Fruit fly (Drosophila melanogaster) whole organism, embryonic: ENCODE results near the gene MED28.
A peak's percentile ranks its signal among the peaks of the same experiment; 100 is the strongest.

Source experiments
- B-H1 ChIP-seq: fragments of 200-800 bp; sonication (Bioruptor generic); IDR thresholded peaks from 3 replicates; pipeline ENCODE4 v1.3.6; 2022; ENCODE audit warnings: missing biosample characterization, missing genetic modification characterization
- CG10267 ChIP-seq: fragments of 200-800 bp; sonication (Bioruptor generic); optimal IDR thresholded peaks from 2 replicates; lab custom pipeline; 2018; ENCODE audit warnings: missing biosample characterization, mild to moderate bottlenecking, missing genetic modification characterization, moderate library complexity
- CG10321 ChIP-seq: fragments of 200-800 bp; sonication (Bioruptor generic); IDR thresholded peaks from 2 replicates; pipeline ENCODE4 v1.3.6; 2022; ENCODE audit warnings: missing biosample characterization, missing genetic modification characterization
- CG11085 ChIP-seq: fragments of 200-800 bp; sonication (Bioruptor generic); IDR thresholded peaks from 2 replicates; pipeline ENCODE4 v1.3.6; 2022; ENCODE audit warnings: missing biosample characterization, missing genetic modification characterization
- CG11695 ChIP-seq: fragments of 200-800 bp; sonication (Bioruptor generic); IDR thresholded peaks from 3 replicates; pipeline ENCODE4 v1.3.6; 2022; ENCODE audit warnings: missing biosample characterization, missing genetic modification characterization
- CG12219 ChIP-seq: fragments of 200-800 bp; sonication (Bioruptor generic); optimal IDR thresholded peaks from 3 replicates; lab custom pipeline; 2018; ENCODE audit warnings: missing biosample characterization, mild to moderate bottlenecking, missing genetic modification characterization
- CG12391 ChIP-seq: fragments of 200-800 bp; sonication (Bioruptor generic); optimal IDR thresholded peaks from 3 replicates; lab custom pipeline; 2018; ENCODE audit warnings: missing biosample characterization, mild to moderate bottlenecking, missing genetic modification characterization, moderate library complexity
- CG14667 ChIP-seq: fragments of 200-800 bp; sonication (Bioruptor generic); IDR thresholded peaks from 2 replicates; pipeline ENCODE4 v1.3.6; 2022; ENCODE audit warnings: missing biosample characterization, missing genetic modification characterization
- CG15011 ChIP-seq: fragments of 200-800 bp; sonication (Bioruptor generic); optimal IDR thresholded peaks from 3 replicates; lab custom pipeline; 2018; ENCODE audit warnings: missing biosample characterization, mild to moderate bottlenecking, missing genetic modification characterization
- CG15073 ChIP-seq: fragments of 200-800 bp; sonication (Bioruptor generic); optimal IDR thresholded peaks from 2 replicates; lab custom pipeline; 2016; ENCODE audit warnings: missing biosample characterization, missing genetic modification characterization
- CG17361 ChIP-seq: fragments of 200-800 bp; sonication (Bioruptor generic); IDR thresholded peaks from 3 replicates; pipeline ENCODE4 v1.3.6; 2022; ENCODE audit warnings: missing biosample characterization, missing genetic modification characterization
- CG2116 ChIP-seq: fragments of 200-800 bp; sonication (Bioruptor generic); optimal IDR thresholded peaks from 3 replicates; lab custom pipeline; 2018; ENCODE audit warnings: missing biosample characterization, mild to moderate bottlenecking, missing genetic modification characterization
- CG2120 ChIP-seq: fragments of 200-800 bp; sonication (Bioruptor generic); optimal IDR thresholded peaks from 3 replicates; lab custom pipeline; 2016; ENCODE audit warnings: missing biosample characterization, missing genetic modification characterization
- CG30431 ChIP-seq: fragments of 200-800 bp; sonication (Bioruptor generic); optimal IDR thresholded peaks from 2 replicates; lab custom pipeline; 2017; ENCODE audit warnings: missing biosample characterization, missing genetic modification characterization
- CG4328 ChIP-seq: fragments of 200-800 bp; sonication (Bioruptor generic); optimal IDR thresholded peaks from 3 replicates; lab custom pipeline; 2017; ENCODE audit warnings: missing biosample characterization, missing genetic modification reagents, missing genetic modification characterization
- CG6254 ChIP-seq: fragments of 200-800 bp; sonication (Bioruptor generic); optimal IDR thresholded peaks from 3 replicates; lab custom pipeline; 2017; ENCODE audit warnings: mild to moderate bottlenecking, missing biosample characterization, missing genetic modification reagents, missing genetic modification characterization
- CG6272 ChIP-seq: fragments of 200-800 bp; sonication (Bioruptor generic); IDR thresholded peaks from 2 replicates; pipeline ENCODE4 v1.3.6; 2022; ENCODE audit warnings: missing biosample characterization, missing genetic modification characterization
- CG7786 ChIP-seq: fragments of 200-800 bp; sonication (Bioruptor generic); optimal IDR thresholded peaks from 2 replicates; lab custom pipeline; 2016; ENCODE audit warnings: missing biosample characterization, missing genetic modification characterization
- ERR ChIP-seq: fragments of 200-800 bp; sonication (Bioruptor generic); optimal IDR thresholded peaks from 2 replicates; lab custom pipeline; 2016; ENCODE audit warnings: missing biosample characterization, missing genetic modification characterization
- Fer2 ChIP-seq: fragments of 200-800 bp; sonication (Bioruptor generic); optimal IDR thresholded peaks from 2 replicates; lab custom pipeline; 2018; ENCODE audit warnings: missing biosample characterization, mild to moderate bottlenecking, missing genetic modification characterization, moderate library complexity
- Fer3 ChIP-seq: fragments of 200-800 bp; sonication (Bioruptor generic); optimal IDR thresholded peaks from 2 replicates; lab custom pipeline; 2018; ENCODE audit warnings: missing biosample characterization, mild to moderate bottlenecking, missing genetic modification characterization, moderate library complexity
- HLH54F ChIP-seq: fragments of 200-800 bp; sonication (Bioruptor generic); optimal IDR thresholded peaks from 3 replicates; lab custom pipeline; 2016; ENCODE audit warnings: missing biosample characterization, missing genetic modification characterization
- Jarid2 ChIP-seq: fragments of 200-800 bp; sonication (Bioruptor generic); optimal IDR thresholded peaks from 3 replicates; lab custom pipeline; 2017; ENCODE audit warnings: mild to moderate bottlenecking, missing biosample characterization, missing genetic modification reagents, missing genetic modification characterization
- Lpt ChIP-seq: fragments of >200 bp; optimal IDR thresholded peaks from 2 replicates; lab custom pipeline; 2018; ENCODE audit warnings: missing biosample characterization, missing genetic modification characterization
- MBD-R2 ChIP-seq: fragments of 200-800 bp; sonication (Bioruptor generic); IDR thresholded peaks from 2 replicates; pipeline ENCODE4 v1.3.6; 2022; ENCODE audit warnings: missing biosample characterization, missing genetic modification characterization
- MESR4 ChIP-seq: fragments of 200-800 bp; sonication (Bioruptor generic); optimal IDR thresholded peaks from 2 replicates; lab custom pipeline; 2018; ENCODE audit warnings: missing biosample characterization, mild to moderate bottlenecking, missing genetic modification characterization, moderate library complexity
- Nf-YB ChIP-seq: fragments of 200-800 bp; sonication (Bioruptor generic); optimal IDR thresholded peaks from 3 replicates; lab custom pipeline; 2019; ENCODE audit warnings: missing biosample characterization, mild to moderate bottlenecking, missing genetic modification characterization, moderate library complexity
- Optix ChIP-seq: fragments of 200-800 bp; sonication (Bioruptor generic); IDR thresholded peaks from 3 replicates; pipeline ENCODE4 v1.3.6; 2022; ENCODE audit warnings: missing biosample characterization, missing genetic modification characterization
- Sox100B ChIP-seq: fragments of 200-800 bp; sonication (Bioruptor generic); optimal IDR thresholded peaks from 3 replicates; lab custom pipeline; 2018; ENCODE audit warnings: missing biosample characterization, mild to moderate bottlenecking, missing genetic modification characterization
- Usf ChIP-seq: fragments of 200-800 bp; sonication (Bioruptor generic); optimal IDR thresholded peaks from 2 replicates; lab custom pipeline; 2017; ENCODE audit warnings: missing genotype, missing biosample characterization, missing genetic modification characterization
- amos ChIP-seq: fragments of 200-800 bp; sonication (Bioruptor generic); IDR thresholded peaks from 2 replicates; pipeline ENCODE4 v1.3.6; 2022; ENCODE audit warnings: missing biosample characterization, missing genetic modification characterization; ENCODE audit not compliant: partially characterized antibody
- bigmax ChIP-seq: fragments of 200-800 bp; sonication (Bioruptor generic); optimal IDR thresholded peaks from 2 replicates; lab custom pipeline; 2018; ENCODE audit warnings: missing biosample characterization, mild to moderate bottlenecking, missing genetic modification characterization
- cad ChIP-seq: fragments of >200 bp; optimal IDR thresholded peaks from 2 replicates; lab custom pipeline; 2017; ENCODE audit warnings: missing biosample characterization, missing genetic modification characterization
- chinmo ChIP-seq: fragments of 200-800 bp; sonication (Bioruptor generic); IDR thresholded peaks from 4 replicates; pipeline ENCODE4 v1.3.6; 2022; ENCODE audit warnings: missing biosample characterization, missing genetic modification characterization; ENCODE audit not compliant: partially characterized antibody
- ci ChIP-seq: fragments of 200-800 bp; sonication (Bioruptor generic); IDR thresholded peaks from 3 replicates; pipeline ENCODE4 v1.3.6; 2022; ENCODE audit warnings: missing biosample characterization, missing genetic modification characterization
- esg ChIP-seq: fragments of 200-800 bp; sonication (Bioruptor generic); conservative IDR thresholded peaks from 2 replicates; pipeline ENCODE4 v1.3.6; 2022; ENCODE audit warnings: missing biosample characterization, missing genetic modification characterization
- eve ChIP-seq, 2 experiments: fragments of >200 bp; optimal IDR thresholded peaks; 2 replicates each; lab custom pipeline; 2017; ENCODE audit warnings: missing biosample characterization in 2 of 2, missing genetic modification characterization in 2 of 2
- grn ChIP-seq: fragments of 200-800 bp; sonication (Bioruptor generic); optimal IDR thresholded peaks from 3 replicates; lab custom pipeline; 2017; ENCODE audit warnings: missing biosample characterization, missing genetic modification characterization
- gt ChIP-seq: fragments of 200-800 bp; sonication (Bioruptor generic); IDR thresholded peaks from 2 replicates; pipeline ENCODE4 v1.3.6; 2022; ENCODE audit warnings: missing biosample characterization, missing genetic modification characterization
- hbn ChIP-seq: fragments of 200-800 bp; sonication (Bioruptor generic); IDR thresholded peaks from 2 replicates; pipeline ENCODE4 v1.3.6; 2022; ENCODE audit warnings: missing biosample characterization, missing genetic modification characterization; ENCODE audit not compliant: partially characterized antibody
- insv ChIP-seq, 2 experiments: fragments of 200-800 bp; sonication (Bioruptor generic); optimal IDR thresholded peaks; 3 replicates each; lab custom pipeline; 2016 to 2018; ENCODE audit warnings: missing biosample characterization in 2 of 2, missing genetic modification characterization in 2 of 2
- lilli ChIP-seq: fragments of 200-800 bp; sonication (Bioruptor generic); optimal IDR thresholded peaks from 3 replicates; lab custom pipeline; 2016; ENCODE audit warnings: missing biosample characterization, missing genetic modification characterization
- nerfin-1 ChIP-seq: fragments of 200-800 bp; sonication (Bioruptor generic); optimal IDR thresholded peaks from 3 replicates; lab custom pipeline; 2019; ENCODE audit warnings: missing biosample characterization, mild to moderate bottlenecking, missing genetic modification characterization, moderate library complexity
- oc ChIP-seq: fragments of 200-800 bp; sonication (Bioruptor generic); optimal IDR thresholded peaks from 2 replicates; lab custom pipeline; 2018; ENCODE audit warnings: missing biosample characterization, mild to moderate bottlenecking, missing genetic modification characterization, moderate library complexity
- repo ChIP-seq: fragments of 200-800 bp; sonication (Bioruptor generic); optimal IDR thresholded peaks from 2 replicates; lab custom pipeline; 2016; ENCODE audit warnings: missing biosample characterization, missing genetic modification characterization
- sc ChIP-seq, 3 experiments: fragments of >200 bp in 2 of 3; fragments of 200-800 bp in 1 of 3; sonication (Bioruptor generic) in 1 of 3; optimal IDR thresholded peaks; 2 replicates in 2 of 3; 3 replicates in 1 of 3; lab custom pipeline; 2017; ENCODE audit warnings: mild to moderate bottlenecking in 1 of 3, missing biosample characterization in 1 of 3, missing genetic modification characterization in 1 of 3, missing genetic modification reagents in 1 of 3
- stwl ChIP-seq: fragments of 200-800 bp; sonication (Bioruptor generic); optimal IDR thresholded peaks from 3 replicates; lab custom pipeline; 2018; ENCODE audit warnings: missing biosample characterization, mild to moderate bottlenecking, missing genetic modification characterization, moderate library complexity
- tll ChIP-seq, 2 experiments: fragments of 200-800 bp in 1 of 2; fragments of >200 bp in 1 of 2; sonication (Bioruptor generic) in 1 of 2; optimal IDR thresholded peaks; 2 replicates each; lab custom pipeline; 2017 to 2019; ENCODE audit warnings: missing biosample characterization in 2 of 2, missing genetic modification characterization in 2 of 2, mild to moderate bottlenecking in 1 of 2, moderate library complexity in 1 of 2
- vnd ChIP-seq: fragments of 200-800 bp; sonication (Bioruptor generic); IDR thresholded peaks from 3 replicates; pipeline ENCODE4 v1.3.6; 2022; ENCODE audit warnings: missing biosample characterization, missing genetic modification characterization; ENCODE audit not compliant: partially characterized antibody

Gene MED28

dm6 chr3R:25482463-25483173 lies 5.8 kb downstream of the MED28 start, which contains the start of the genes XNP, CG42488 and CG5116 (continued):
- peak; percentile 98 for TF ChIP-seq CG2116
- no peak for TF ChIP-seq Sox100B (GFP tag; lab: Kevin White, UChicago)
- TF ChIP-seq CG12391 (tag; lab: Kevin White, UChicago) = peak; percentile 68
- no peak for TF ChIP-seq CG12219 (GFP tag; lab: Kevin White, UChicago)
- peak; percentile 24 for TF ChIP-seq CG4328
- TF ChIP-seq CG30431 (GFP tag; lab: Kevin White, UChicago) = no peak
- no peak for TF ChIP-seq Optix (GFP tag; lab: Robert Waterston, UW)
- TF ChIP-seq CG7786 (GFP tag; lab: Kevin White, UChicago) = peak; percentile 29
- no peak for TF ChIP-seq repo (GFP tag; lab: Kevin White, UChicago)
- TF ChIP-seq amos (GFP tag; lab: Robert Waterston, UW) = peak; percentile 97
- peak; percentile 45 for TF ChIP-seq Fer3 (tag; lab: Kevin White, UChicago)
- peak; percentile 69 for TF ChIP-seq MESR4 (GFP tag; lab: Kevin White, UChicago)
- TF ChIP-seq MBD-R2 (GFP tag; lab: Robert Waterston, UW) = peak; percentile 82
- TF ChIP-seq nerfin-1 = peak; percentile 61
- TF ChIP-seq CG2120 (GFP tag; lab: Kevin White, UChicago) = peak; percentile 64
- peak; percentile 98 for TF ChIP-seq hbn
- 0 out of 2 replicates have a peak, but pooled peaks have one; percentile 16 for TF ChIP-seq esg (GFP tag; lab: Robert Waterston, UW)
- TF ChIP-seq tll (GFP tag; optimal IDR thresholded peaks at IDR 0.05; lab: Kevin White, UChicago) = peak in 1 of 2 experiments; percentile 39
- TF ChIP-seq CG11085 (GFP tag; lab: Robert Waterston, UW) = no peak
- no peak for TF ChIP-seq oc (tag; lab: Kevin White, UChicago)
- TF ChIP-seq Nf-YB (GFP tag; lab: Kevin White, UChicago) = peak; percentile 61
- TF ChIP-seq CG15011 (GFP tag; lab: Kevin White, UChicago) = no peak
- TF ChIP-seq insv (GFP tag; optimal IDR thresholded peaks at IDR 0.05; lab: Kevin White, UChicago) = peak in 1 of 2 experiments; percentile 63
- no peak for TF ChIP-seq CG11695
- peak; percentile 12; the same call in 1 of the 3 replicates for TF ChIP-seq ci
- no peak for TF ChIP-seq Lpt (GFP tag; lab: Kevin White, UChicago)
- TF ChIP-seq eve (GFP tag; optimal IDR thresholded peaks at IDR 0.05; lab: Kevin White, UChicago) = no peak
- TF ChIP-seq bigmax (GFP tag; lab: Kevin White, UChicago) = no peak
- peak; percentile 99 for TF ChIP-seq vnd (GFP tag; lab: Robert Waterston, UW)
- no peak for TF ChIP-seq cad (GFP tag; lab: Kevin White, UChicago)
- TF ChIP-seq lilli (GFP tag; lab: Kevin White, UChicago) = peak; percentile 76
- peak; percentile 31 for TF ChIP-seq Fer2 (tag; lab: Kevin White, UChicago)
- no peak for TF ChIP-seq Jarid2
- peak; percentile 43 for TF ChIP-seq HLH54F (GFP tag; lab: Kevin White, UChicago)
- TF ChIP-seq ERR (GFP tag; lab: Kevin White, UChicago) = no peak
- TF ChIP-seq B-H1 (GFP tag; lab: Robert Waterston, UW) = no peak
- TF ChIP-seq CG10267 (tag; lab: Kevin White, UChicago) = peak; percentile 62
- TF ChIP-seq chinmo (GFP tag; lab: Robert Waterston, UW) = peak; percentile 96
- no peak for TF ChIP-seq gt
- peak; percentile 67 for TF ChIP-seq CG6272
- no peak for TF ChIP-seq CG15073 (GFP tag; lab: Kevin White, UChicago)
- TF ChIP-seq CG6254 (GFP tag; lab: Kevin White, UChicago) = no peak
- TF ChIP-seq sc (optimal IDR thresholded peaks at IDR 0.05; lab: Kevin White, UChicago) = no peak
- TF ChIP-seq sc (GFP tag; optimal IDR thresholded peaks at IDR 0.05; lab: Kevin White, UChicago) = no peak
- no peak for TF ChIP-seq CG17361 (GFP tag; lab: Robert Waterston, UW)
- no peak for TF ChIP-seq grn (GFP tag; lab: Kevin White, UChicago)
- TF ChIP-seq CG14667 = no peak
- no peak for TF ChIP-seq Usf (GFP tag; lab: Kevin White, UChicago)
- peak; percentile 74 for TF ChIP-seq stwl (tag; lab: Kevin White, UChicago)
- no peak for TF ChIP-seq CG10321 (GFP tag; lab: Robert Waterston, UW)
